Fruit fly (Drosophila melanogaster) S2 (cell line): ENCODE results near the gene CG11037.

ENCODE experiments used
- CG8478 ChIP-seq: fragments of >200 bp; optimal IDR thresholded peaks from 2 replicates; lab custom pipeline; 2018
- CTCF ChIP-seq, 2 experiments: fragments of >200 bp; optimal IDR thresholded peaks; 2 replicates each; lab custom pipeline; 2018

CG11037 gene

DNA sequence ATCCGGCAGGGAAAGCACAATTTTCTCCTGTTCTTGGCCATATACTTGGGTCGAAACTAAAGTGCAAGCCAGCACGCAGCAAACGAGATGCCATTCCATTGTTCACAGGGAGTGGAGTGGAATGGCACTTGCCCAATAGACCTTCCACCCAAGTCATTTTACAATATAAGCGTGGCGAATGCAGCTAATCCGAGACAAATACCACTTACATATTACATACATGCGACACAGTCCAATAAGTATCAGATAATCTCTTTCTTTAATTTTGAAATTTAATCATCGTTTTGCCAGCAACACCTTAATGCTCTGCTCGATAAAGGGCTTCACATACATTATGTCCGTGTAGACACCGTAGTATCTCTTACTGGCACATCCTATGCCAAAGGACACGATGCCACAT, at the start of gene CG11037:
TSS of gene CG11037 (minus strand) at position 101 of the 400 bp plus-strand sequence.
- no peak for TF ChIP-seq CG8478 (lab: Kevin White, UChicago)
- no peak for TF ChIP-seq CTCF (optimal IDR thresholded peaks at IDR 0.05; lab: Kevin White, UChicago)

DNA sequence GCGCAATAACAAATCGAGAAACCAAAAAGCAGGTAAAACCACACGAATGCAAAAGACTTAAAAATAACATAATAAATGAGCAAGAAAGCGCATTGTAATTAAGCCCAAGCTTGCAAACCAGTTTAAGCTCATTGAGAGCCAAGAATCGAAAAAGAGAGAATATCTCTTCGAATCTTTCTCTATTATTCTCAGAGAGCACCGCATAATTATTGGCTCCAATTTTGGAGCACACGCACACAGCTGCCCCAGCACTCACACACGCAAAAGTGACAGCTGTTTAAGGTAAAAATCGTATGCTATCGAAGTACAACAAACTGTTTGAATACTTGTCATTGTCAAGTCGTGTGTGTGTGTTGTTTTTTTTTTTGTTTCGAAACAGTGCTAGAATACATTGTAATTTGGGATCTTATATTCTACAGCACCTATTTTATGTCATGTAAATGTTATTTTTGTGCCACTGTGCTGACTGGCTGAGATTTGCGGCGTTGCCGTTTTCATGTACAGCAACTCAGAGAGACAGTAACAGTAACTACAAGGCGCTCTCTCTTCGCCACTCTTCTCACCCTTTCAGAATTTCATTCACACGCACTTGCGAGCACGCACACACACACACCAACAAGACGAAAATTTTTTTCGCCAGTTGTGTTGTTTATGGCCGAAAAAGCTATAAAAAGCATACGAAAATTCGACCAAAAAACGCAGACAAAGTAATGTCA, 48.4 kb upstream of the CG11037 start:
- TF ChIP-seq CG8478 (lab: Kevin White, UChicago): no peak
- no peak for TF ChIP-seq CTCF (optimal IDR thresholded peaks at IDR 0.05; lab: Kevin White, UChicago)

DNA sequence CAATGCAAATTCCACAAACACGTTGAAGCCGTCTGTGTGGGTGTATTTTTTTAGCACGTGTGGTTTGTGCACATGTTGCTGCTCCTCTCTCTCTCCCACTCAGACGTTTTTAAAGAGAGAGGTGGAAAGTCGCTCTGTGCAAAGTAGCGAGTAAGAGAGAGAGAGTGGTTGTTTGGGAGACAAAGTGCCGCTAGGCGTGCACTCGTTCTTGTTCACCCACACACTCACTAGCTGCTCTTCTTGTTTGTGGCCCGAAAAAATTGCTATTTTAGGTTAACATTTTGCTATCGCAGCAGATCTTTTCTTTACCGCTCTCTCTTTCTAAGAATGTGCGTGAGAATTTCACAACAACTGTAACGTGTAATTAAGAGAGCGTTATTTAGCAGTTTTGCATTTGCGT, 47.7 kb upstream of the CG11037 start:
- TF ChIP-seq CG8478 (lab: Kevin White, UChicago) (no peak), CTCF (optimal IDR thresholded peaks at IDR 0.05; lab: Kevin White, UChicago) (no peak)

DNA sequence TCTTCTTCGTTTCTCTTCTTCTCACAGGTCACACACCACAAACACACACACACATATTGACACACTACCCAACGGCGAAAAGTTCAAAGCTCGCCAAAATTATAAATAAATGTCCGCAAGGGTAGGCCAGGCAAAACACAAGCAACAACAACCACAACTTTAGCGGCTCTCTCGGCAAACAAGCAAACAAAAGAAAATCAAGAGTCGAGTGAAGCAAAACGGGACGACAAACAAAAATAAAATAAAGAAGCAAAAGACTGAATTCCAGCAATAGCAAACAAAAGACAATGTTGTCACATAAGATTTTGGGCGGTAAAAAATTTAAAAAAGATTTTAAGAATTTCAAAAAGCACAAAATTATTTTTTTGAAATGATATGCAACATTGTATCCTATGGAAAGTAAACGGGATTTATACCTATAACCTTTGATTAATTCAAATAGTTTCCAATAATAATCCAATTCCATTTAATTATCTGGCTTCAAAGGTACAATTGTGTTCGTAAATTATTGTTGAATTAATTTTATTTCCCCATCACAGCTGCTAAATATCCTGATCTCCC, 47.1 kb upstream of the CG11037 start:
- TF ChIP-seq CTCF (optimal IDR thresholded peaks at IDR 0.05; lab: Kevin White, UChicago) (no peak), CG8478 (lab: Kevin White, UChicago) (no peak)

DNA sequence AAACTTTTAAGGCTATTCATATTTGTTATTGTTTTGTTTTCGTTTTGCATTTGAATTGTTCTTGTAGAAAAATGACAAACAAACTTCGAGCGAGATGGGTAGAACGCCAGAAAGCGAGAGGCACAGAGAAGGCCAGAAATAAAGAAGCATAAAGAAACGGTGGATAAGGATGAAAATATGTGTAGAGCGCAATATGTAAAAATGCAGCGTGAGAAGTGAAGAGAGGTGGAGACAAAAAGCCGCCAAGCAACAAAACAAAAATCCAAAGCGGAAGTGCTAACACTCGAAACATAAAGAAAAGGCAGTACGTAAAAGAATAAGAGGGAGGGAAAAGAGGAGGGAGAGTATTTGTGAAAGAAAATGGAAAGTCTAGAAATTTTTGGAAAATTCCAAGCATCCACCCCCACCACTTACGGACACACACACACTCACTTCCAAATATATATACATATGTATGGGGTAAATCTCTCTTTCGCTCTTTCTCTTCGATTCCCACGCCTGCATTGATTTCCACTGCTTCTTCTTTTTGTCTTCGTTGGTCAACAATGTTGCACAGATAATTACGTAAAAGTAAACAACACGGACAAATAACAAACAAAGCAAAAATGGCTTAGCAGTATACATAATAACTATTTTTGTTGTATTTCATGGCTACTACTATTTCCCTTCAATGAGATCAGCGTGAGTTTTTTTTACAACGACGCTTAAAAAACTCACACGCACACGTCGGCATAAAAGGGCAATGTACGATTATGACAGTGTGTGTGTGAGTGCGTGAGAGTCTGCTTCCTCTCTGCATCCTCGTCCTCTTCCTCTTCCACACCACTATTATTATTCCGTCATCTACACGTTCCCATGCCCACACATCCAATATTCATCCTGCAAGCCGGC, 46.4 kb upstream of the CG11037 start:
- TF ChIP-seq CTCF (optimal IDR thresholded peaks at IDR 0.05; lab: Kevin White, UChicago) (no peak), CG8478 (lab: Kevin White, UChicago) (no peak)

DNA sequence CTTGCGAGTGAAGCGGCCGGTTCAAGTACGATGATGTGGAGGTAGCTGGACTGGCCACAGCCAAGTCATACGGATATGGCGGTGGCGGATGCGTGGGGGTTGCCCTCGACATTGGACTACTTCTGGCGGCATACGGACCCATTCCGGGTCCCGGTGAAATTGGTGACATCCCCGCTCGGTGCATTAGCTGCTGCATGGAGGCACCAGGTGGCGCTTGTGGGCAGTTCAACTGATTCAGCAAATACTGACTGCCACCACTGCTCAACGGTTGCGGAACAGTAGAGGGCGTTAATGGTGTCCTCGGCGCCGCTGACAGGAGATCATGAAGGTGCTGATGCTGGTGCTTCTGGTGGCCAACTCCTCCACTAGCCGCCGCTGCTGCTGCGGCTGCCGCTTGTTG, 38.5 kb upstream of the CG11037 start:
- TF ChIP-seq CTCF (optimal IDR thresholded peaks at IDR 0.05; lab: Kevin White, UChicago): peak; percentile 48 to 56
- TF ChIP-seq CG8478 (lab: Kevin White, UChicago): no peak

DNA sequence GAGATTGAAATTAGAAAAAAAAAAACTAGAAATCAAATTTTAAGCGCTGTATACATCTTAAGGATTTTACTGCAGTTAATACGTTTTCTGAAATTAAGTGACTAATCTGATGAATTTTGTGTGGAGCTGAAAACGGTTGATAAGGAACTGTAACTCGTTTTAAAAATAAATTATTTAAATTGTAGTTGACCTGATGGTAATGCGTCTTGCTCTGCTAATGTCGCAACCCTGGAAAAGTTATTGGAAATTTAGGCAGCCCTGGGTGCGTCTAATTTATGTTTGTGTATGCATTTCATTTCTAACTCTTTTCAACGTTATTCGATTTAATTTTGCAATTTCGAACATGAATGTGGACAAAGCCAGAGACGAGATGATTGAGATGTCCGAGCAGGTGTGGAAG, 30.2 kb upstream of the CG11037 start, which contains the start of gene CG12984:
TSS of gene CG12984 (plus strand) at position 301 of the 400 bp plus-strand sequence.
- TF ChIP-seq CTCF (optimal IDR thresholded peaks at IDR 0.05; lab: Kevin White, UChicago) (no peak), CG8478 (lab: Kevin White, UChicago) (no peak)

DNA sequence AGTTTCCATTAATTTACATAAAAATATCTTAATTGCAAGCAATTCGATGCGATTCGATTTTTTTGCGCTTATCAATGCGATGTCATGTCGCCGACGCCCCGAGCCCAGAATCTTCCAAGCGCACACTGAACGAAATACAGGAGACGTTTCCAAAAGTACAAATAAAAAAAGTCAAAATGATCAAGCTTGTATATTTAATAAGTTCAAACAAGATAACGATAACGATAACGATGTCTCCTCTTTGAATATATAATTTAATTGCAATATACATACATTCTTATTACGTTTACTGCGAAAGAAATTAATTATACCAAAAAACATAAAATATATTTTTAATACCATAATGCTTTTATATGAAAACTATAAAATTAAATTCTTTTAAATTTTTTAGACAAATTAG, 29.0 kb upstream of the CG11037 start:
- TF ChIP-seq CG8478 (lab: Kevin White, UChicago) (no peak), CTCF (optimal IDR thresholded peaks at IDR 0.05; lab: Kevin White, UChicago) (no peak)

DNA sequence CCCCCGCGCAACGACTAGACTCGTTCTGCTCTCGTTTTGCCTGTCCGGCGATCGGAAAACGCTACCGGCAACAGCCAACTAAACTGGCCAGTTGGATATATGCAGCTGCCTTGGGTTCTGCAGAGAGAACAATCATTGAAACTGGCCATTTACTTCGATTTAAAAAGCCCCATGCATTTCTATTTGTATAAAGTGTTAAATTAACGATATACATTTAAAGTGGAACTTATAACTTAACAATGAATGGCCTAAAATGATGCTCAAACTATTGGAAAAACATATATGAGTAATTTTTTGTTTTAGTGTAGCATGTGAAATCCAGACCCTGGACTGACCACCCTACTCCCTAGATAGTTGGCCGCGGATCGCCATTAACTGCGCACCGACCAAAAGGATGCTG, 27.7 kb upstream of the CG11037 start:
- no peak for TF ChIP-seq CG8478 (lab: Kevin White, UChicago)
- TF ChIP-seq CTCF (optimal IDR thresholded peaks at IDR 0.05; lab: Kevin White, UChicago): no peak

DNA sequence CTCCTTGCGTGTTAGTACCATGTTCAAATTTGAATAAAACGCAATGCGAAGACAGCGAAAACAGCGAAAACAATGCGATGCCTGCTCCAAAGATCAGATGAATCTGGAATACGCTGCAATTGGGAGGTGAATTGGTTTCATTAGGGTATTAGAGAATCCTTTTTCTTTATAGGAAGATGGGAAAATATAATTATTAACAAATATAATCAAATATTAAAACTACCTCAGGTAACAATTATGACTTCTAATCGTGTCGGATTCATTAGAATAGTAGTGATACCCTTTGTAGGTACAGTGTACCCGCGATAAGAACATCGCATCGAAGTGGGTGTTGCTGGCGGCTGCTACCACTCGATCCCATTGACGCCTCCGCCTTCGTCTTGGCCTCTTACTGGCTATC, 26.7 kb upstream of the CG11037 start:
- TF ChIP-seq CG8478 (lab: Kevin White, UChicago) (no peak), CTCF (optimal IDR thresholded peaks at IDR 0.05; lab: Kevin White, UChicago) (no peak)

DNA sequence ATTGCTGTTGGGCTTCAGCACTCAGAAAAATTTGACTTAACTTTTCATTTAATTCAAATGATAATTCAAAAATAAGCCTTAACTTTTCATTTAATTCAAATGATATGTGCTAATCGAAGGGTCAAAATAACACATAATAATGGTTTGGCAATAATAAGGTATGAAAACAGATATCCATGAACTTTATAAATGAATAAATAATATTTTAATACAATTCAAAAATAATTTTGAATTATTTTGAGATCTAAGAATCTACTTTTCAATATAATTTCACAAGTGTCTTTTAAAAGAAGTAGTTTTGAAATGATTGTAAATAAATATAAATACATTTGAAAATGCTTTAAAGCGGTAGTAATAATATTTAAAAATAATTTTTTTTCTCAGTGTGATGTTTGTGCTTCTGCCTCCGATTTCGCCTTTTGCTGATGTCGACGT, 25.8 kb upstream of the CG11037 start:
- TF ChIP-seq CG8478 (lab: Kevin White, UChicago): no peak
- no peak for TF ChIP-seq CTCF (optimal IDR thresholded peaks at IDR 0.05; lab: Kevin White, UChicago)

DNA sequence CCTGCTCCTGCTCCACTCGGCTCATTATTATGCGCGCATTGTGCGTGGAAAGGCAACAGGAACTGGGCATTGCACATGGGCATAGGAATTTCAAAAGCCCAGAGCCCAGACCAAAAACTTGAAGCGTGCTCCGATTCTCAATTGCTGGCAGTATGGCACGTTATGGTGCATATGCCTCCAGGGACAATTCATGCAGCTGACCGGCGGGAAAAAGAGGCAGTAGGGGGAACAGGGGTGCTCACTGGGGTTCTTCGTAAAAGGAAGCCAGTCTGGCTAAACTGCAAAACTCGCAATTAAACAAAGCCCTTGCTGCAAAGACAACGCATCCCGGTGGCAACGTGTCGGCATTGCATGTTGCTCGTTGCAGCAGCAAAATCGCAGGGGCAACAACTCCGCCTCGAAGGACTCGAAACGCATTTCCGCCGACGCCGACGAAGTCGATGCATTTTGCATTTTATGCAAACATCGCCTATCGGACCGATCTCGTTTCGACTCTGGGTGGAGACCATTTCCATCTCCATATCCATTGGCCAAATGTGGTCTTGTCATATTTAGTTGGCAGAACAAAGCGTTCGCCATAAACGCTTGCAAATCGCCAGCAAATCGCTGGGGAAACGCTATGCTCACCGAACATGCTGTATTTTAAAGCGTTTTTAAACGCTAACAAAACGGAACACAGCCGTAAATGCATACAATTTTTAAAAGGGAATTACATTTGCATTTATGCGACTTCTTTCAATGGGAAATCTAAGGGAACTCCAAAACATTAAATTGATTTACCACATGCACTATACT, 23.4 kb upstream of the CG11037 start:
- TF ChIP-seq CG8478 (lab: Kevin White, UChicago) (no peak), CTCF (optimal IDR thresholded peaks at IDR 0.05; lab: Kevin White, UChicago) (no peak)

DNA sequence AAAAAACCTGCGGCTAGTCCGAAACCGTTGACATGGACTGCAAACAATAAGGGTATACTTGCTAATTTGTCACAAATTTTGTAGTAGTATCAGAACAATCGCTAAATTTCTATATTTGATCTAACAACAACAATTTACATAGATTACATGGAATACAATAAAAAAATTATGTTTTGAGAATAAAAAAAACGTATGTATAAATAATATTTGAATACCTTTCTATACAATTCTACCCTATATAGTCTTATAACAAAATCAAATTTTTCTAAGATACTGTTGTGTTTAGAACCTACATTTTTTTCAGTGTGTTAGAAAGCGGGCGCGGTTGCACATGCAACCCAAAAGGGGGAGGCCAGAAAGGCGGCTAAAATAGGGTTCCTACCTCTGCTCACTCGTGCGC, 22.1 kb upstream of the CG11037 start:
- TF ChIP-seq CTCF (optimal IDR thresholded peaks at IDR 0.05; lab: Kevin White, UChicago) (no peak), CG8478 (lab: Kevin White, UChicago) (no peak)

DNA sequence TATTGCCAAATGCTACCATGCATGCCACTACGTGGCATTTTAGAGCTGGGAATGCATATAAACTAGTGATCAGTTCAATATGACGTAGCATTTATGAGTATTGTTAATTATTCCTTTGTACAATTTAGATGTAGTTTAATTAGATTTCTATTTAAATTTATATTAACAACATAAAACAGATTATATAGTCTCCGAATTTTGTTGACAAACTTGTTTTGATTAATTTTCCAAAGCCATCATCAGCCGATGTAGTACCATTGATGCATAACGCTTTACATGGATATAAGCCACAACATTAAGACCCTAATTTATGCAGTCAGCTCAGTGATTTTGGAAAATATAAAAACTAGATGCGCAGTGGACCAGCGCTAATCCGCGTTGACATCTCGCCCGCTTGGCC, 21.4 kb upstream of the CG11037 start:
- TF ChIP-seq CTCF (optimal IDR thresholded peaks at IDR 0.05; lab: Kevin White, UChicago) (no peak), CG8478 (lab: Kevin White, UChicago) (no peak)
